Fruit fly (Drosophila melanogaster) whole organism, embryonic: ENCODE results near the gene CSN6.

Experiments
- Awh ChIP-seq: fragments of 200-800 bp; sonication (Bioruptor generic); IDR thresholded peaks from 2 replicates; pipeline ENCODE4, ENCODE4 v1.3.6; 2022; ENCODE audit warnings: missing biosample characterization, missing genetic modification characterization
- CG11504 ChIP-seq: fragments of 200-800 bp; sonication (Bioruptor generic); optimal IDR thresholded peaks from 3 replicates; lab custom pipeline; 2019; ENCODE audit warnings: missing biosample characterization, mild to moderate bottlenecking, missing genetic modification characterization, moderate library complexity
- CG12744 ChIP-seq: fragments of 200-800 bp; sonication (Bioruptor generic); optimal IDR thresholded peaks from 2 replicates; lab custom pipeline; 2016; ENCODE audit warnings: missing biosample characterization, missing genetic modification characterization
- CG1529 ChIP-seq: fragments of 200-800 bp; sonication (Bioruptor generic); optimal IDR thresholded peaks from 3 replicates; lab custom pipeline; 2018; ENCODE audit warnings: missing biosample characterization, missing genetic modification characterization
- CG16779 ChIP-seq: fragments of 200-800 bp; sonication (Bioruptor generic); IDR thresholded peaks from 2 replicates; pipeline ENCODE4 v1.3.6; 2022; ENCODE audit warnings: missing biosample characterization, missing genetic modification characterization
- CG16863 ChIP-seq: fragments of 200-800 bp; sonication (Bioruptor generic); optimal IDR thresholded peaks from 3 replicates; lab custom pipeline; 2016; ENCODE audit warnings: missing biosample characterization, missing genetic modification characterization
- CG18011 ChIP-seq: fragments of 200-800 bp; sonication (Bioruptor generic); optimal IDR thresholded peaks from 2 replicates; lab custom pipeline; 2017; ENCODE audit warnings: missing biosample characterization, missing genetic modification characterization, mild to moderate bottlenecking, moderate library complexity, missing genotype
- CG2202 ChIP-seq: fragments of 200-800 bp; sonication (Bioruptor generic); optimal IDR thresholded peaks from 2 replicates; lab custom pipeline; 2018; ENCODE audit warnings: missing biosample characterization, mild to moderate bottlenecking, missing genetic modification characterization
- CG30431 ChIP-seq: fragments of 200-800 bp; sonication (Bioruptor generic); optimal IDR thresholded peaks from 2 replicates; lab custom pipeline; 2017; ENCODE audit warnings: missing biosample characterization, missing genetic modification characterization
- CG31388 ChIP-seq: fragments of 200-800 bp; sonication (Bioruptor generic); optimal IDR thresholded peaks from 2 replicates; lab custom pipeline; 2016; ENCODE audit warnings: missing biosample characterization, missing genetic modification characterization
- CG32532 ChIP-seq: fragments of 200-800 bp; sonication (Bioruptor generic); IDR thresholded peaks from 2 replicates; pipeline ENCODE4 v1.3.6; 2022; ENCODE audit warnings: missing biosample characterization, missing genetic modification characterization
- CG4820 ChIP-seq: fragments of 200-800 bp; sonication (Bioruptor generic); optimal IDR thresholded peaks from 3 replicates; lab custom pipeline; 2016; ENCODE audit warnings: missing biosample characterization, missing genetic modification characterization
- CG5180 ChIP-seq: fragments of 200-800 bp; sonication (Bioruptor generic); optimal IDR thresholded peaks from 3 replicates; lab custom pipeline; 2017; ENCODE audit warnings: missing biosample characterization, missing genetic modification characterization, mild to moderate bottlenecking, moderate library complexity, missing genetic modification reagents
- CG5953 ChIP-seq: fragments of 200-800 bp; sonication (Bioruptor generic); IDR thresholded peaks from 2 replicates; pipeline ENCODE4 v1.3.6; 2022; ENCODE audit warnings: missing biosample characterization, missing genetic modification characterization
- CG6689 ChIP-seq: fragments of 200-800 bp; sonication (Bioruptor generic); IDR thresholded peaks from 2 replicates; pipeline ENCODE4 v1.3.6; 2022; ENCODE audit warnings: missing biosample characterization, missing genetic modification characterization
- CG6765 ChIP-seq: fragments of 200-800 bp; sonication (Bioruptor generic); optimal IDR thresholded peaks from 3 replicates; lab custom pipeline; 2017; ENCODE audit warnings: missing biosample characterization, mild to moderate bottlenecking, missing genetic modification characterization
- CG7556 ChIP-seq: fragments of 200-800 bp; sonication (Bioruptor generic); optimal IDR thresholded peaks from 2 replicates; lab custom pipeline; 2017; ENCODE audit warnings: missing biosample characterization, mild to moderate bottlenecking, missing genetic modification characterization
- CG8281 ChIP-seq: fragments of 200-800 bp; sonication (Bioruptor generic); optimal IDR thresholded peaks from 2 replicates; lab custom pipeline; 2018; ENCODE audit warnings: missing biosample characterization, mild to moderate bottlenecking, missing genetic modification characterization, moderate library complexity
- CG9817 ChIP-seq: fragments of 200-800 bp; sonication (Bioruptor generic); optimal IDR thresholded peaks from 2 replicates; lab custom pipeline; 2018; ENCODE audit warnings: missing biosample characterization, mild to moderate bottlenecking, missing genetic modification characterization, moderate library complexity
- D19A ChIP-seq: fragments of 200-800 bp; optimal IDR thresholded peaks from 3 replicates; lab custom pipeline; 2019; ENCODE audit warnings: missing biosample characterization, mild to moderate bottlenecking, missing genetic modification characterization, moderate library complexity
- Dfd ChIP-seq, 2 experiments: fragments of >200 bp; optimal IDR thresholded peaks; 2 replicates each; lab custom pipeline; 2017; ENCODE audit warnings: missing biosample characterization in 2 of 2, missing genetic modification characterization in 2 of 2
- Drgx ChIP-seq: fragments of 200-800 bp; sonication (Bioruptor generic); IDR thresholded peaks from 2 replicates; pipeline ENCODE4 v1.3.6; 2022; ENCODE audit warnings: missing biosample characterization, missing genetic modification characterization
- Hr39 ChIP-seq: fragments of >200 bp; optimal IDR thresholded peaks from 2 replicates; lab custom pipeline; 2017
- Hr51 ChIP-seq, 2 experiments: fragments of 200-800 bp; sonication (Bioruptor generic); optimal IDR thresholded peaks; 2 replicates in 1 of 2; 3 replicates in 1 of 2; lab custom pipeline; 2016 to 2018; ENCODE audit warnings: missing biosample characterization in 2 of 2, missing genetic modification characterization in 2 of 2, mild to moderate bottlenecking in 1 of 2, moderate library complexity in 1 of 2
- Hsf ChIP-seq: fragments of 200-800 bp; sonication (Bioruptor generic); optimal IDR thresholded peaks from 3 replicates; lab custom pipeline; 2016; ENCODE audit warnings: missing biosample characterization, missing genetic modification characterization
- Med ChIP-seq: fragments of 200-800 bp; sonication (Bioruptor generic); peaks from one replicate; lab custom pipeline; 2016; ENCODE audit warnings: missing biosample characterization, missing genetic modification characterization, mild to moderate bottlenecking, inconsistent platforms, moderate library complexity
- Ptx1 ChIP-seq: fragments of 200-800 bp; sonication (Bioruptor generic); IDR thresholded peaks from 2 replicates; pipeline ENCODE4 v1.3.6; 2022; ENCODE audit warnings: missing biosample characterization, missing genetic modification characterization
- Sin3A ChIP-seq: fragments of >200 bp; optimal IDR thresholded peaks from 2 replicates; lab custom pipeline; 2018
- Tbp ChIP-seq: fragments of >200 bp; optimal IDR thresholded peaks from 2 replicates; lab custom pipeline; 2018; ENCODE audit warnings: missing biosample characterization, missing genetic modification characterization
- ara ChIP-seq: fragments of 200-800 bp; sonication (Bioruptor generic); IDR thresholded peaks from 2 replicates; pipeline ENCODE4 v1.3.6; 2022; ENCODE audit warnings: missing biosample characterization, missing genetic modification characterization
- bowl ChIP-seq: fragments of 200-800 bp; sonication (Bioruptor generic); IDR thresholded peaks from 2 replicates; pipeline ENCODE4 v1.3.6; 2022; ENCODE audit warnings: missing biosample characterization, missing genetic modification characterization
- br ChIP-seq: fragments of >200 bp; optimal IDR thresholded peaks from 2 replicates; lab custom pipeline; 2017
- bsh ChIP-seq, 2 experiments: fragments of 200-800 bp; sonication (Bioruptor generic); optimal IDR thresholded peaks; 2 replicates each; lab custom pipeline; 2017 to 2018; ENCODE audit warnings: mild to moderate bottlenecking in 2 of 2, missing biosample characterization in 2 of 2, missing genetic modification characterization in 2 of 2, moderate library complexity in 1 of 2
- crc ChIP-seq: fragments of 200-800 bp; sonication (Bioruptor generic); optimal IDR thresholded peaks from 2 replicates; lab custom pipeline; 2016; ENCODE audit warnings: missing biosample characterization, missing genetic modification characterization
- da ChIP-seq: fragments of 200-800 bp; sonication (Bioruptor generic); optimal IDR thresholded peaks from 2 replicates; lab custom pipeline; 2016; ENCODE audit warnings: missing biosample characterization, missing genetic modification characterization
- gcm2 ChIP-seq: fragments of 200-800 bp; sonication (Bioruptor generic); optimal IDR thresholded peaks from 2 replicates; lab custom pipeline; 2016; ENCODE audit warnings: missing biosample characterization, missing genetic modification characterization
- hb ChIP-seq: fragments of 200-800 bp; sonication (Bioruptor generic); IDR thresholded peaks from 3 replicates; pipeline ENCODE4 v1.3.6; 2022; ENCODE audit warnings: missing biosample characterization, missing genetic modification characterization; ENCODE audit not compliant: partially characterized antibody
- lab ChIP-seq: fragments of 200-800 bp; sonication (Bioruptor generic); optimal IDR thresholded peaks from 3 replicates; lab custom pipeline; 2017; ENCODE audit warnings: missing biosample characterization, missing genetic modification characterization, mild to moderate bottlenecking, moderate library complexity, missing genetic modification reagents
- maf-S ChIP-seq: fragments of 200-800 bp; sonication (Bioruptor generic); optimal IDR thresholded peaks from 2 replicates; lab custom pipeline; 2016; ENCODE audit warnings: missing biosample characterization, missing genetic modification characterization
- pan ChIP-seq, 4 experiments: fragments of >200 bp in 3 of 4; fragments of 200-800 bp in 1 of 4; sonication (Bioruptor generic) in 1 of 4; optimal IDR thresholded peaks in 3 of 4; IDR thresholded peaks in 1 of 4; 2 replicates each; pipeline versions ENCODE4 v1.3.6 to Lab custom; 2017 to 2022; ENCODE audit warnings: missing biosample characterization in 2 of 4, missing genetic modification characterization in 2 of 4, mixed read lengths in 1 of 4
- pfk ChIP-seq: fragments of 200-800 bp; sonication (Bioruptor generic); optimal IDR thresholded peaks from 2 replicates; lab custom pipeline; 2018; ENCODE audit warnings: missing biosample characterization, mild to moderate bottlenecking, missing genetic modification characterization, moderate library complexity
- pita ChIP-seq: fragments of 200-800 bp; sonication (Bioruptor generic); optimal IDR thresholded peaks from 2 replicates; lab custom pipeline; 2017; ENCODE audit warnings: missing biosample characterization, mild to moderate bottlenecking, missing genetic modification characterization
- prd ChIP-seq, 3 experiments: fragments of >200 bp in 2 of 3; fragments of 200-800 bp in 1 of 3; sonication (Bioruptor generic) in 1 of 3; optimal IDR thresholded peaks in 2 of 3; IDR thresholded peaks in 1 of 3; 2 replicates in 2 of 3; 3 replicates in 1 of 3; pipeline versions ENCODE4 v1.3.6 to Lab custom; 2017 to 2022; ENCODE audit warnings: missing biosample characterization in 1 of 3, missing genetic modification characterization in 1 of 3
- ranshi ChIP-seq: fragments of 200-800 bp; sonication (Bioruptor generic); IDR thresholded peaks from 2 replicates; pipeline ENCODE4 v1.3.6; 2022; ENCODE audit warnings: missing biosample characterization, missing genetic modification characterization
- ro ChIP-seq: fragments of 200-800 bp; sonication (Bioruptor generic); IDR thresholded peaks from 2 replicates; pipeline ENCODE4 v1.3.6; 2022; ENCODE audit warnings: missing biosample characterization, missing genetic modification characterization
- salm ChIP-seq: fragments of 200-800 bp; sonication (Bioruptor generic); optimal IDR thresholded peaks from 2 replicates; lab custom pipeline; 2018; ENCODE audit warnings: missing biosample characterization, mild to moderate bottlenecking, missing genetic modification characterization
- sc ChIP-seq, 3 experiments: fragments of >200 bp in 2 of 3; fragments of 200-800 bp in 1 of 3; sonication (Bioruptor generic) in 1 of 3; optimal IDR thresholded peaks; 2 replicates in 2 of 3; 3 replicates in 1 of 3; lab custom pipeline; 2017; ENCODE audit warnings: mild to moderate bottlenecking in 1 of 3, missing biosample characterization in 1 of 3, missing genetic modification characterization in 1 of 3, missing genetic modification reagents in 1 of 3
- sens ChIP-seq: fragments of 200-800 bp; sonication (Bioruptor generic); peaks from one replicate; lab custom pipeline; 2016; ENCODE audit warnings: missing biosample characterization, missing genetic modification characterization
- sug ChIP-seq: fragments of 200-800 bp; optimal IDR thresholded peaks from 2 replicates; lab custom pipeline; 2019; ENCODE audit warnings: missing biosample characterization, mild to moderate bottlenecking, missing genetic modification characterization, moderate library complexity
- wor ChIP-seq: fragments of 200-800 bp; sonication (Bioruptor generic); IDR thresholded peaks from 2 replicates; pipeline ENCODE4 v1.3.6; 2022; ENCODE audit warnings: missing biosample characterization, missing genetic modification characterization
- zf30C ChIP-seq: fragments of 200-800 bp; sonication (Bioruptor generic); optimal IDR thresholded peaks from 3 replicates; lab custom pipeline; 2018; ENCODE audit warnings: missing biosample characterization, mild to moderate bottlenecking, missing genetic modification characterization

Gene CSN6

dm6 chr3R:22547585-22548022, 33.0 kb upstream of the CSN6 start, which contains the start of gene AdipoR (continued):
- TF ChIP-seq br (lab: Kevin White, UChicago) (no peak), hb (GFP tag; lab: Robert Waterston, UW) (no peak), sens (GFP tag; lab: Kevin White, UChicago) (peak; percentile 79), CG1529 (GFP tag; lab: Kevin White, UChicago) (no peak), Hr39 (lab: Kevin White, UChicago) (no peak), Tbp (GFP tag; lab: Kevin White, UChicago) (no peak), ro (GFP tag; lab: Robert Waterston, UW) (no peak), sc (optimal IDR thresholded peaks at IDR 0.05; lab: Kevin White, UChicago) (no peak), sc (GFP tag; optimal IDR thresholded peaks at IDR 0.05; lab: Kevin White, UChicago) (no peak), bsh (GFP tag; optimal IDR thresholded peaks at IDR 0.05; lab: Kevin White, UChicago) (no peak), Med (GFP tag; lab: Kevin White, UChicago) (peak; percentile 91), Awh (no peak), Drgx (GFP tag; lab: Robert Waterston, UW) (no peak), CG5953 (GFP tag; lab: Robert Waterston, UW) (no peak), Ptx1 (GFP tag; lab: Robert Waterston, UW) (0 out of 2 replicates have a peak, but pooled peaks have one; percentile 14), Sin3A (lab: Kevin White, UChicago) (peak; percentile 65), CG18011 (GFP tag; lab: Kevin White, UChicago) (no peak), CG2202 (tag; lab: Kevin White, UChicago) (no peak), wor (GFP tag; lab: Robert Waterston, UW) (no peak), CG8281 (tag; lab: Kevin White, UChicago) (no peak), D19A (peak; percentile 5), ranshi (GFP tag; lab: Robert Waterston, UW) (no peak), ara (GFP tag; lab: Robert Waterston, UW) (no peak), sug (tag; lab: Kevin White, UChicago) (peak; percentile 42), CG4820 (no peak), Dfd (GFP tag; optimal IDR thresholded peaks at IDR 0.05; lab: Kevin White, UChicago) (no peak), crc (no peak), lab (GFP tag; lab: Kevin White, UChicago) (peak; percentile 48), pfk (GFP tag; lab: Kevin White, UChicago) (peak; percentile 33), Hsf (no peak), bowl (no peak), pita (GFP tag; lab: Kevin White, UChicago) (no peak), CG11504 (tag; lab: Kevin White, UChicago) (peak; percentile 37), Hr51 (GFP tag; optimal IDR thresholded peaks at IDR 0.05; lab: Kevin White, UChicago) (peak in 1 of 2 experiments; percentile 31), CG5180 (no peak), CG6765 (GFP tag; lab: Kevin White, UChicago) (peak; percentile 42), zf30C (peak; percentile 95), CG31388 (no peak), CG7556 (no peak), maf-S (GFP tag; lab: Kevin White, UChicago) (no peak), CG6689 (GFP tag; lab: Robert Waterston, UW) (no peak), salm (tag; lab: Kevin White, UChicago) (no peak), CG30431 (GFP tag; lab: Kevin White, UChicago) (no peak), prd (optimal IDR thresholded peaks at IDR 0.05; lab: Kevin White, UChicago) (no peak), prd (GFP tag; IDR thresholded peaks at IDR 0.05; lab: Robert Waterston, UW) (no peak), pan (optimal IDR thresholded peaks at IDR 0.05; lab: Kevin White, UChicago) (no peak), pan (GFP tag; optimal IDR thresholded peaks at IDR 0.05 in 1 of 2, IDR thresholded peaks at IDR 0.05 in 1 of 2) (peak in 1 of 2 experiments; percentile 18), CG16779 (no peak), CG9817 (tag; lab: Kevin White, UChicago) (no peak), CG16863 (GFP tag; lab: Kevin White, UChicago) (no peak), da (GFP tag; lab: Kevin White, UChicago) (no peak), CG32532 (GFP tag; lab: Robert Waterston, UW) (no peak), gcm2 (GFP tag; lab: Kevin White, UChicago) (no peak), CG12744 (GFP tag; lab: Kevin White, UChicago) (no peak)
